Fruit fly (Drosophila melanogaster): ENCODE results near the gene CG31698.

CG31698 gene

DNA sequence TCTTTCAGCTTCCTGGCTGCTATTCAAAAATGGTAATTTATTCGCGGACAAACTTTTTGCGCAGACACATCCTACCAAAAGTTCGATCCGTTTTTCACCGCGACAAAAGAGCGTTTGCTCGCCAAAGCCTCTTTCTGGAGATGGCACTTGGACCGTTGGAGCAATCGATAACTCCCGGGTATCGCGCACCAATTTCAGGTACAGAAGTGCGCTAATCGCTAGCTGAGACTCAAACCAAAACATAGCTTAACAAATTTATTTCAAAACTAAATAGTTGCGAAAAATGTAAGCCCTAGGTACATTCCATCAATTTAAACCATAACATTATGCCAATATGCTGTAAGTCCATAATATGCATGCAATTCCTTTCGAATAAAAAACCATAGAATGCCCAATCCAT is 28.9 kb downstream of the CG31698 start, which contains the start of gene toc (continued):
- TF ChIP-seq CG18599 (GFP tag; optimal IDR thresholded peaks at IDR 0.05) (no peak), tap (tag; optimal IDR thresholded peaks at IDR 0.05) (no peak), CG1529 (GFP tag; optimal IDR thresholded peaks at IDR 0.05) (no peak), CG4730 (GFP tag; IDR thresholded peaks at IDR 0.05) (no peak), CG18619 (GFP tag; optimal IDR thresholded peaks at IDR 0.05) (no peak), CG1832 (GFP tag; optimal IDR thresholded peaks at IDR 0.05) (no peak), CG6654 (GFP tag; optimal IDR thresholded peaks at IDR 0.05) (no peak), CG6854 (GFP tag; optimal IDR thresholded peaks at IDR 0.05) (no peak), CG3065 (GFP tag; optimal IDR thresholded peaks at IDR 0.05) (no peak), Hmx (GFP tag; optimal IDR thresholded peaks at IDR 0.05) (no peak), sim (GFP tag; IDR thresholded peaks at IDR 0.05) (no peak), CG1603 (tag; optimal IDR thresholded peaks at IDR 0.05) (peak; percentile 73), ranshi (GFP tag; IDR thresholded peaks at IDR 0.05) (no peak), Ets97D (GFP tag; optimal IDR thresholded peaks at IDR 0.05) (peak; percentile 74), CG10274 (GFP tag; optimal IDR thresholded peaks at IDR 0.05) (no peak), E2f1 (GFP tag; IDR thresholded peaks at IDR 0.05) (no peak), Bteb2 (GFP tag; optimal IDR thresholded peaks at IDR 0.05) (no peak), CG2199 (GFP tag; IDR thresholded peaks at IDR 0.05) (peak; percentile 12; the same call in 1 of the 3 replicates), trh (GFP tag; optimal IDR thresholded peaks at IDR 0.05) (no peak), sens-2 (GFP tag; IDR thresholded peaks at IDR 0.05) (no peak), CG12219 (GFP tag; optimal IDR thresholded peaks at IDR 0.05) (no peak), Pdp1 (GFP tag; optimal IDR thresholded peaks at IDR 0.05) (no peak), CG6791 (GFP tag; IDR thresholded peaks at IDR 0.05; ENCODE audit: partially characterized antibody) (peak; percentile 90), CG4404 (GFP tag; IDR thresholded peaks at IDR 0.05) (no peak), Tbp (GFP tag; optimal IDR thresholded peaks at IDR 0.05) (no peak), CG31365 (tag; optimal IDR thresholded peaks at IDR 0.05) (no peak), CG10959 (GFP tag; IDR thresholded peaks at IDR 0.05) (no peak), CG5180 (GFP tag; optimal IDR thresholded peaks at IDR 0.05) (peak; percentile 4), Bdp1 (GFP tag; optimal IDR thresholded peaks at IDR 0.05) (no peak), ssp (GFP tag; IDR thresholded peaks at IDR 0.05) (no peak), CoRest (tag; optimal IDR thresholded peaks at IDR 0.05) (peak; percentile 43), scrt (GFP tag; optimal IDR thresholded peaks at IDR 0.05) (no peak), fd64A (GFP tag; optimal IDR thresholded peaks at IDR 0.05) (no peak), CG3163 (GFP tag; optimal IDR thresholded peaks at IDR 0.05) (peak; percentile 75), CG33213 (GFP tag; optimal IDR thresholded peaks at IDR 0.05) (peak; percentile 32), CG6272 (GFP tag; IDR thresholded peaks at IDR 0.05) (no peak), CG18764 (GFP tag; optimal IDR thresholded peaks at IDR 0.05) (no peak), CG13624 (GFP tag; optimal IDR thresholded peaks at IDR 0.05) (peak; percentile 27), H15 (GFP tag; IDR thresholded peaks at IDR 0.05) (no peak), sens (GFP tag) (peak; percentile 72), amos (GFP tag; IDR thresholded peaks at IDR 0.05; ENCODE audit: partially characterized antibody) (peak; percentile 92), Gug (GFP tag; IDR thresholded peaks at IDR 0.05) (no peak), Trl (optimal IDR thresholded peaks at IDR 0.05) (peak in 1 of 2 experiments; percentile 35), Trl (GFP tag; optimal IDR thresholded peaks at IDR 0.05) (peak; percentile 18), salm (tag; optimal IDR thresholded peaks at IDR 0.05) (no peak), CG10431 (GFP tag; optimal IDR thresholded peaks at IDR 0.05) (no peak), cato (GFP tag; optimal IDR thresholded peaks at IDR 0.05; ENCODE audit: borderline replicate concordance) (no peak), CG4707 (GFP tag; optimal IDR thresholded peaks at IDR 0.05) (no peak), tgo (GFP tag; IDR thresholded peaks at IDR 0.05) (no peak), HmgZ (tag; optimal IDR thresholded peaks at IDR 0.05) (peak; percentile 53), sc (optimal IDR thresholded peaks at IDR 0.05) (no peak), sc (GFP tag; optimal IDR thresholded peaks at IDR 0.05) (no peak), Aef1 (GFP tag; IDR thresholded peaks at IDR 0.05) (no peak)

Data from whole organism, embryonic.